Worm (Caenorhabditis elegans): ENCODE results near the gene div-1.

The div-1 gene

DNA sequence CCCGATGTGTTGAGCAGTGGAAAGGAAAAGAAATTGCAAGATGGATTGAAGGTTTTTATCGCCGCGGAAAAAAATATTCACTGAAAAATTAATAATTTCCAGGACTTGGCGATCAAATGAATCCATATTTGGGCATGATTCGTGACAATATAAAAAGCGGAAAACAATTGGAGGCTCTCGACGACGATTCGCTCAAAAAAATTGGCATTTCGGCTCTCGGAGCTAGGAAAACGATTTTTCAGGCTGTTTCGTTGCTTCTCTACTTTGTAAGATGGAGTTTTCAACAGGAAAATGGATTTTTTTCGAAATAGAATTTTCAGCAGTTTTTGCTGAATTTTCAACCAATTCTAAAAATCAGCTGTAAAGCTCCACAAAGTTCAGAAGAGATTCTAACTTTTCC, 23.4 kb upstream of the div-1 start:
- no peak for TF ChIP-seq flt-1 (GFP tag; IDR thresholded peaks at IDR 0.05)
- no peak for TF ChIP-seq ztf-23 (GFP tag; IDR thresholded peaks at IDR 0.05)
- TF ChIP-seq cog-1 (tag; optimal IDR thresholded peaks at IDR 0.05): no peak
- no peak for TF ChIP-seq klf-2 (GFP tag; conservative IDR thresholded peaks at IDR 0.05)
- no peak for TF ChIP-seq med-1 (GFP tag; optimal IDR thresholded peaks at IDR 0.05; ENCODE audit: insufficient read depth)
- TF ChIP-seq ztf-29 (GFP tag; IDR thresholded peaks at IDR 0.05): no peak
- TF ChIP-seq tab-1 (GFP tag; IDR thresholded peaks at IDR 0.05): no peak

DNA sequence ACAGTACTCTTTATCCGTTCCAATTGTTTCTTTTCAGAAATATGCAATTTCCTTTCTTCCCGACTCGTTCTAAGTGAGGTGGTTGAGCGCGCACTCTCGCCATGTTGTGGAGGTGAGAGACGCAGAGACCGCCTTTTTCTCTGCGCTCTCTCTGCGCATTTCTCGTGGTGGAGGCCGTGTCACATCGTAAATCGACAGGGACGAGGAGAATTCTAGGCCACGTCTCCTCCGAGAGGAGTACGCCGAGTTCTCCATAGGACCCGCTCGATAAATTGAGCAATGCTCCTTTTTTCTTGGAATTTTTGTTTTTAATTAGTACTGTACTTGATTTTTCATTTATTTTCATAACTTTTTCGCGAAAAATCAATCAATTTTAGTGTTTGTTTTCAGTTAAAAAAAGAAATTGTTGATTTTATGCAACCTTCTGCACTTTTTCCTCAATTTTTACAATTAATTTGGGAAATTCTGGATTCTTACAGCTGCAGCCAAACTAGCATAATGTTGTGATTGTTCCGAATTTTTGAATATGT, 22.5 kb upstream of the div-1 start, which contains the start of gene cnk-1:
Gene cnk-1, plus strand, starts transcription at position 480 of the 530 bp plus-strand sequence.
- TF ChIP-seq ref-1 (GFP tag; conservative IDR thresholded peaks at IDR 0.05): peak; percentile 54; the same call in 1 of the 2 replicates
- no peak for TF ChIP-seq med-1 (GFP tag; optimal IDR thresholded peaks at IDR 0.05; ENCODE audit: insufficient read depth)
- peak; percentile 86 for TF ChIP-seq klf-2 (GFP tag; conservative IDR thresholded peaks at IDR 0.05)
- TF ChIP-seq cog-1 (tag; optimal IDR thresholded peaks at IDR 0.05): no peak
- peak; percentile 21; the same call in 1 of the 2 replicates for TF ChIP-seq T22C8.4 (GFP tag; IDR thresholded peaks at IDR 0.05)
- 0 out of 2 replicates have a peak, but pooled peaks have one; percentile 19 for TF ChIP-seq tab-1 (GFP tag; IDR thresholded peaks at IDR 0.05)
- peak; percentile 15; the same call in 1 of the 2 replicates for TF ChIP-seq ztf-29 (GFP tag; IDR thresholded peaks at IDR 0.05)
- TF ChIP-seq ztf-23 (GFP tag; IDR thresholded peaks at IDR 0.05): peak; percentile 91
- TF ChIP-seq flt-1 (GFP tag; IDR thresholded peaks at IDR 0.05): peak; percentile 85

ce11 chrIII:10266824-10267223, 18.5 kb upstream of the div-1 start, which contains the start of gene inpp-4B:
TSS of gene inpp-4B (minus strand) at chrIII:10266877.
- 0 out of 2 replicates have a peak, but pooled peaks have one; percentile 11 for TF ChIP-seq T22C8.4 (GFP tag; IDR thresholded peaks at IDR 0.05)

- TF ChIP-seq ztf-23 (GFP tag; IDR thresholded peaks at IDR 0.05) (no peak), med-1 (GFP tag; optimal IDR thresholded peaks at IDR 0.05; ENCODE audit: insufficient read depth) (no peak), klf-2 (GFP tag; conservative IDR thresholded peaks at IDR 0.05) (no peak), flt-1 (GFP tag; IDR thresholded peaks at IDR 0.05) (no peak), ref-1 (GFP tag; conservative IDR thresholded peaks at IDR 0.05) (no peak), T22C8.4 (GFP tag; IDR thresholded peaks at IDR 0.05) (no peak), tab-1 (GFP tag; IDR thresholded peaks at IDR 0.05) (no peak), cog-1 (tag; optimal IDR thresholded peaks at IDR 0.05) (no peak), ztf-29 (GFP tag; IDR thresholded peaks at IDR 0.05) (no peak)
Measured at ce11 chrIII:10261682-10262081, 13.3 kb upstream of the div-1 start, which contains the start of gene bbs-5. TSS of gene bbs-5 (minus strand) at chrIII:10261782.

DNA sequence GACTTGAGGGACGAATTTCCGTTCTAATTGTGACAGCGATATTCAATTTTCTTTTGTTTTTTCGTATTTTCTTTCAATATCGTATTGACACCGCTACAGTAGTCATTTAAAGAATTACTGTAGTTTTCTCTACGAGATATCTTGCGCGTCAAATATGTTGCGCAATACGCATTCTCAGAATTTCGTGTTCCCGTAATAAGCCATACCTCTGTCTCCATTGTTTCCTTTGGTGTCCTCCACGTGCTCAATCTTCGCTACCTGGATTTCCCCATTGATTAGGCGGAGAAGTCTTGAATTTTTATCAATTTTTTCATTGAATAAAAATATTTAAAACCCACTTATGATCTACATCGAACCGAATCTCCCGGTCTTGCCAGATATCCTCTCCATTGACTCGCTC, 12.9 kb upstream of the div-1 start:
- TF ChIP-seq cog-1 (tag; optimal IDR thresholded peaks at IDR 0.05): no peak
- TF ChIP-seq med-1 (GFP tag; optimal IDR thresholded peaks at IDR 0.05; ENCODE audit: insufficient read depth): no peak
- no peak for TF ChIP-seq flt-1 (GFP tag; IDR thresholded peaks at IDR 0.05)
- TF ChIP-seq ztf-23 (GFP tag; IDR thresholded peaks at IDR 0.05): no peak
- TF ChIP-seq ztf-29 (GFP tag; IDR thresholded peaks at IDR 0.05): no peak

DNA sequence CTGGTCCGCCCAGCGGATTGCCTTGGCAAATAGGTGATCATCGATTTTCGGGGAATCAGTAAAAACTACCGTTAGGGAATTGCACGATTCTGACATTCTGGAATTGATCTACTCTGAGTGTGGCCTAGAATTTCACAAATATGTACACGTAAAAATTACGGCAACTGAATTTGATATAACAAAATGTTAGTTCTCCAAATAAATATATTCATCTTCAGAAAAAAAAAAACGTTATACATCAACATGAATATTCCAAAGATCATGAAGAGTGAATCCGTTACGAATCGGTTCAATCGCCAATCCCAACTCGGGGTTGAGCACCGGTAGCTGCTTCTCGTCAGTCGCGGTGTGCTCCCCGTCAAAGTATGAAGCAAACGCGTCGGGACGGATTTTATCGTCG, 10.3 kb upstream of the div-1 start, which contains the start of gene rip-1:
Gene rip-1, minus strand, starts transcription at position 101 of the 400 bp plus-strand sequence.
- no peak for TF ChIP-seq ztf-29 (GFP tag; IDR thresholded peaks at IDR 0.05)
- no peak for TF ChIP-seq ztf-23 (GFP tag; IDR thresholded peaks at IDR 0.05)

DNA sequence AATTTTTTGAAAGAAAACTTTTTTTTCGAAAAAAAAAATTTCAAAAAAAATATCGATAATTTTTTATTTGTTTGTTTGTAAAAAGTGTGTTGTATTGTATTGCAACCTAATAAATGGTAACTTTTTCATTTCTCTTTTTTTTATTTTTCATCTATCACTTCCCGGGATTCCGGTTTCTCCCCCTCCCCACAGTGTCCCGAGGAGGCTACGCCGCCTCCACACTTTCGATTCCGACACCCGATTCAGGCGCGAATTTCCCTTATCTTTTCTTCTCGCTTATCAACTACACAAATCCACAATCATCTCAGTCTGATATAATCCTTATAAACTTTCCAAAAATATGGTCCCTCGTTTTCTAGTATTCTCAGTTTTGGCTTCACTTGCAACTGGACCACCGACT, 6.2 kb upstream of the div-1 start, which contains the start of gene R01H10.4:
Gene R01H10.4, plus strand, starts transcription at position 236 of the 400 bp plus-strand sequence.
- TF ChIP-seq ref-1 (GFP tag; conservative IDR thresholded peaks at IDR 0.05) (no peak), T22C8.4 (GFP tag; IDR thresholded peaks at IDR 0.05) (no peak), med-1 (GFP tag; optimal IDR thresholded peaks at IDR 0.05; ENCODE audit: insufficient read depth) (no peak), ztf-23 (GFP tag; IDR thresholded peaks at IDR 0.05) (no peak)

- TF ChIP-seq ref-1 (GFP tag; conservative IDR thresholded peaks at IDR 0.05) (no peak), cog-1 (tag; optimal IDR thresholded peaks at IDR 0.05) (no peak), ztf-23 (GFP tag; IDR thresholded peaks at IDR 0.05) (no peak), T22C8.4 (GFP tag; IDR thresholded peaks at IDR 0.05) (no peak), med-1 (GFP tag; optimal IDR thresholded peaks at IDR 0.05; ENCODE audit: insufficient read depth) (no peak), ztf-29 (GFP tag; IDR thresholded peaks at IDR 0.05) (no peak), klf-2 (GFP tag; conservative IDR thresholded peaks at IDR 0.05) (no peak), flt-1 (GFP tag; IDR thresholded peaks at IDR 0.05) (no peak), tab-1 (GFP tag; IDR thresholded peaks at IDR 0.05) (no peak)
Measured at ce11 chrIII:10253334-10253733, 5.0 kb upstream of the div-1 start.

DNA sequence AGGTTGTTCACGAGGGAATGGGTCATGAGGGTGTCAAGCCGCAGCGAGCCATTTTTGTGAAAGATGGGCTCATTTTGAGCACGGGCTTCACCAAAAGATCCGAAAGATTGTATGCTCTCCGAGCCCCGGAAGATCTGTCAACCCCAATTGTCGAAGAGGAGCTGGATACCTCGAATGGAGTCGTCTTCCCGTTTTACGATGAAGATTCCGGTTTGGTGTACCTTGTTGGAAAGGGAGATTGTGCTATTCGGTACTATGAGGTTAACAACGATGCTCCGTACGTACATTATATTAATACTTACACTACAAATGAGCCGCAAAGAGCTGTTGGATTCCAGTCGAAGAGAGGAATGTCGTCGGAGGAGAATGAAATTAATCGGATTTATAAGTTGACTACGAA, 2.8 kb upstream of the div-1 start:
- TF ChIP-seq cog-1 (tag; optimal IDR thresholded peaks at IDR 0.05): no peak
- no peak for TF ChIP-seq flt-1 (GFP tag; IDR thresholded peaks at IDR 0.05)
- no peak for TF ChIP-seq ref-1 (GFP tag; conservative IDR thresholded peaks at IDR 0.05)
- TF ChIP-seq ztf-23 (GFP tag; IDR thresholded peaks at IDR 0.05): no peak
- TF ChIP-seq ztf-29 (GFP tag; IDR thresholded peaks at IDR 0.05): no peak
- TF ChIP-seq T22C8.4 (GFP tag; IDR thresholded peaks at IDR 0.05): no peak
- TF ChIP-seq klf-2 (GFP tag; conservative IDR thresholded peaks at IDR 0.05): no peak
- TF ChIP-seq tab-1 (GFP tag; IDR thresholded peaks at IDR 0.05): no peak
- no peak for TF ChIP-seq med-1 (GFP tag; optimal IDR thresholded peaks at IDR 0.05; ENCODE audit: insufficient read depth)

- TF ChIP-seq ref-1 (GFP tag; conservative IDR thresholded peaks at IDR 0.05) (no peak), flt-1 (GFP tag; IDR thresholded peaks at IDR 0.05) (no peak), ztf-29 (GFP tag; IDR thresholded peaks at IDR 0.05) (no peak), ztf-23 (GFP tag; IDR thresholded peaks at IDR 0.05) (no peak), tab-1 (GFP tag; IDR thresholded peaks at IDR 0.05) (no peak), cog-1 (tag; optimal IDR thresholded peaks at IDR 0.05) (no peak), T22C8.4 (GFP tag; IDR thresholded peaks at IDR 0.05) (no peak), med-1 (GFP tag; optimal IDR thresholded peaks at IDR 0.05; ENCODE audit: insufficient read depth) (no peak), klf-2 (GFP tag; conservative IDR thresholded peaks at IDR 0.05) (no peak)
Measured at ce11 chrIII:10244013-10244412, 4.3 kb downstream of the div-1 start.

All from whole organism, midembryonic.